Fruit fly (Drosophila melanogaster) whole organism, embryonic: ENCODE results near the gene CG14113.

ENCODE experiments used
- Antp ChIP-seq: fragments of 200-800 bp; sonication (Bioruptor generic); optimal IDR thresholded peaks from 3 replicates; lab custom pipeline; 2016; ENCODE audit warnings: missing biosample characterization, missing genetic modification characterization
- B-H2 ChIP-seq: fragments of 200-800 bp; sonication (Bioruptor generic); optimal IDR thresholded peaks from 2 replicates; lab custom pipeline; 2018; ENCODE audit warnings: missing biosample characterization, mild to moderate bottlenecking, missing genetic modification characterization
- CG10321 ChIP-seq: fragments of 200-800 bp; sonication (Bioruptor generic); IDR thresholded peaks from 2 replicates; pipeline ENCODE4 v1.3.6; 2022; ENCODE audit warnings: missing biosample characterization, missing genetic modification characterization
- CG11560 ChIP-seq: fragments of 200-800 bp; sonication (Bioruptor generic); IDR thresholded peaks from 3 replicates; pipeline ENCODE4 v1.3.6; 2022; ENCODE audit warnings: missing biosample characterization, missing genetic modification characterization
- CG13287 ChIP-seq: fragments of 200-800 bp; sonication (Bioruptor generic); IDR thresholded peaks from 2 replicates; pipeline ENCODE4 v1.3.6; 2022; ENCODE audit warnings: missing biosample characterization, missing genetic modification characterization; ENCODE audit not compliant: partially characterized antibody
- CG13624 ChIP-seq: fragments of 200-800 bp; sonication (Bioruptor generic); optimal IDR thresholded peaks from 2 replicates; lab custom pipeline; 2016; ENCODE audit warnings: missing biosample characterization, missing genetic modification characterization
- CG1603 ChIP-seq: fragments of 200-800 bp; sonication (Bioruptor generic); optimal IDR thresholded peaks from 2 replicates; lab custom pipeline; 2019; ENCODE audit warnings: missing biosample characterization, mild to moderate bottlenecking, missing genetic modification characterization, moderate library complexity
- CG17385 ChIP-seq: fragments of 200-800 bp; sonication (Bioruptor generic); optimal IDR thresholded peaks from 3 replicates; lab custom pipeline; 2018; ENCODE audit warnings: missing biosample characterization, mild to moderate bottlenecking, missing genetic modification characterization
- CG2120 ChIP-seq: fragments of 200-800 bp; sonication (Bioruptor generic); optimal IDR thresholded peaks from 3 replicates; lab custom pipeline; 2016; ENCODE audit warnings: missing biosample characterization, missing genetic modification characterization
- CG2202 ChIP-seq: fragments of 200-800 bp; sonication (Bioruptor generic); optimal IDR thresholded peaks from 2 replicates; lab custom pipeline; 2018; ENCODE audit warnings: missing biosample characterization, mild to moderate bottlenecking, missing genetic modification characterization
- CG30431 ChIP-seq: fragments of 200-800 bp; sonication (Bioruptor generic); optimal IDR thresholded peaks from 2 replicates; lab custom pipeline; 2017; ENCODE audit warnings: missing biosample characterization, missing genetic modification characterization
- CG3065 ChIP-seq: fragments of 200-800 bp; sonication (Bioruptor generic); optimal IDR thresholded peaks from 2 replicates; lab custom pipeline; 2016; ENCODE audit warnings: missing biosample characterization, missing genetic modification characterization
- CG31224 ChIP-seq: fragments of 200-800 bp; sonication (Bioruptor generic); IDR thresholded peaks from 2 replicates; pipeline ENCODE4 v1.3.6; 2022; ENCODE audit warnings: missing biosample characterization, missing genetic modification characterization
- CG31441 ChIP-seq: fragments of 200-800 bp; sonication (Bioruptor generic); IDR thresholded peaks from 2 replicates; pipeline ENCODE4 v1.3.6; 2022; ENCODE audit warnings: missing biosample characterization, missing genetic modification characterization
- CG3281 ChIP-seq: fragments of 200-800 bp; sonication (Bioruptor generic); optimal IDR thresholded peaks from 3 replicates; lab custom pipeline; 2017; ENCODE audit warnings: missing biosample characterization, mild to moderate bottlenecking, missing genetic modification characterization
- CG34376 ChIP-seq: fragments of 200-800 bp; sonication (Bioruptor generic); optimal IDR thresholded peaks from 2 replicates; lab custom pipeline; 2018; ENCODE audit warnings: missing biosample characterization, mild to moderate bottlenecking, missing genetic modification characterization
- CG42726 ChIP-seq: fragments of 200-800 bp; sonication (Bioruptor generic); IDR thresholded peaks from 2 replicates; pipeline ENCODE4 v1.3.6; 2022; ENCODE audit warnings: missing biosample characterization, missing genetic modification characterization; ENCODE audit not compliant: partially characterized antibody
- CG7928 ChIP-seq: fragments of 200-800 bp; sonication (Bioruptor generic); optimal IDR thresholded peaks from 2 replicates; lab custom pipeline; 2017; ENCODE audit warnings: missing biosample characterization, mild to moderate bottlenecking, missing genetic modification characterization
- CG8359 ChIP-seq: fragments of 200-800 bp; sonication (Bioruptor generic); optimal IDR thresholded peaks from 2 replicates; lab custom pipeline; 2017; ENCODE audit warnings: missing biosample characterization, mild to moderate bottlenecking, missing genetic modification characterization, borderline replicate concordance
- CG8944 ChIP-seq: fragments of 200-800 bp; sonication (Bioruptor generic); optimal IDR thresholded peaks from 3 replicates; lab custom pipeline; 2016; ENCODE audit warnings: missing biosample characterization, missing genetic modification characterization
- CTCF ChIP-seq: fragments of 200-800 bp; sonication (Bioruptor generic); optimal IDR thresholded peaks from 2 replicates; lab custom pipeline; 2017; ENCODE audit warnings: missing biosample characterization, mild to moderate bottlenecking, missing genetic modification characterization, moderate library complexity
- D19A ChIP-seq: fragments of 200-800 bp; optimal IDR thresholded peaks from 3 replicates; lab custom pipeline; 2019; ENCODE audit warnings: missing biosample characterization, mild to moderate bottlenecking, missing genetic modification characterization, moderate library complexity
- Ets97D ChIP-seq: fragments of 200-800 bp; sonication (Bioruptor generic); optimal IDR thresholded peaks from 3 replicates; lab custom pipeline; 2016; ENCODE audit warnings: missing biosample characterization, missing genetic modification characterization
- Gug ChIP-seq: fragments of 200-800 bp; sonication (Bioruptor generic); IDR thresholded peaks from 4 replicates; pipeline ENCODE4 v1.3.6; 2022; ENCODE audit warnings: missing biosample characterization, missing genetic modification characterization
- Max ChIP-seq: fragments of 200-800 bp; sonication (Bioruptor generic); optimal IDR thresholded peaks from 2 replicates; lab custom pipeline; 2016; ENCODE audit warnings: missing biosample characterization, mild to moderate bottlenecking, missing genetic modification characterization
- Nf-YB ChIP-seq: fragments of 200-800 bp; sonication (Bioruptor generic); optimal IDR thresholded peaks from 3 replicates; lab custom pipeline; 2019; ENCODE audit warnings: missing biosample characterization, mild to moderate bottlenecking, missing genetic modification characterization, moderate library complexity
- PHDP ChIP-seq: fragments of 200-800 bp; sonication (Bioruptor generic); optimal IDR thresholded peaks from 3 replicates; lab custom pipeline; 2018; ENCODE audit warnings: missing biosample characterization, mild to moderate bottlenecking, missing genetic modification characterization, moderate library complexity
- Ptx1 ChIP-seq: fragments of 200-800 bp; sonication (Bioruptor generic); IDR thresholded peaks from 2 replicates; pipeline ENCODE4 v1.3.6; 2022; ENCODE audit warnings: missing biosample characterization, missing genetic modification characterization
- Rx ChIP-seq: fragments of 200-800 bp; sonication (Bioruptor generic); IDR thresholded peaks from 2 replicates; pipeline ENCODE4 v1.3.6; 2022; ENCODE audit warnings: missing biosample characterization, missing genetic modification characterization
- Stat92E ChIP-seq, 3 experiments: fragments of >200 bp in 2 of 3; fragments of 200-800 bp in 1 of 3; sonication (Bioruptor generic) in 1 of 3; optimal IDR thresholded peaks; 2 replicates each; lab custom pipeline; 2017 to 2019; ENCODE audit warnings: missing biosample characterization in 3 of 3, missing genetic modification characterization in 3 of 3, mild to moderate bottlenecking in 1 of 3, moderate library complexity in 1 of 3
- TFAM ChIP-seq: fragments of 200-800 bp; sonication (Bioruptor generic); optimal IDR thresholded peaks from 2 replicates; lab custom pipeline; 2017; ENCODE audit warnings: missing biosample characterization, missing genetic modification characterization, inconsistent platforms
- Vsx1 ChIP-seq: fragments of 200-800 bp; sonication (Bioruptor generic); optimal IDR thresholded peaks from 2 replicates; lab custom pipeline; 2017; ENCODE audit warnings: missing biosample characterization, mild to moderate bottlenecking, missing genetic modification characterization, missing genetic modification reagents
- Xbp1 ChIP-seq: fragments of 200-800 bp; sonication (Bioruptor generic); optimal IDR thresholded peaks from 3 replicates; lab custom pipeline; 2016; ENCODE audit warnings: missing biosample characterization, mild to moderate bottlenecking, missing genetic modification characterization
- Xrp1 ChIP-seq: fragments of 200-800 bp; sonication (Bioruptor generic); IDR thresholded peaks from 2 replicates; pipeline ENCODE4 v1.3.6; 2022; ENCODE audit warnings: missing biosample characterization, missing genetic modification characterization
- ato ChIP-seq: fragments of 200-800 bp; sonication (Bioruptor generic); IDR thresholded peaks from 2 replicates; pipeline ENCODE4 v1.3.6; 2022; ENCODE audit warnings: missing biosample characterization, missing genetic modification characterization; ENCODE audit not compliant: partially characterized antibody
- bowl ChIP-seq: fragments of 200-800 bp; sonication (Bioruptor generic); IDR thresholded peaks from 2 replicates; pipeline ENCODE4 v1.3.6; 2022; ENCODE audit warnings: missing biosample characterization, missing genetic modification characterization
- ci ChIP-seq: fragments of 200-800 bp; sonication (Bioruptor generic); IDR thresholded peaks from 3 replicates; pipeline ENCODE4 v1.3.6; 2022; ENCODE audit warnings: missing biosample characterization, missing genetic modification characterization
- fd96Cb ChIP-seq: fragments of 200-800 bp; sonication (Bioruptor generic); optimal IDR thresholded peaks from 2 replicates; lab custom pipeline; 2018; ENCODE audit warnings: missing biosample characterization, mild to moderate bottlenecking, missing genetic modification characterization, moderate library complexity
- gce ChIP-seq: fragments of 200-800 bp; sonication (Bioruptor generic); IDR thresholded peaks from 3 replicates; pipeline ENCODE4 v1.3.6; 2022; ENCODE audit warnings: missing biosample characterization, missing genetic modification characterization
- lola ChIP-seq, 3 experiments: fragments of >200 bp in 2 of 3; fragments of 200-800 bp in 1 of 3; sonication (Bioruptor generic) in 1 of 3; optimal IDR thresholded peaks; 2 replicates each; lab custom pipeline; 2017 to 2019; ENCODE audit warnings: missing biosample characterization in 3 of 3, missing genetic modification characterization in 3 of 3, mild to moderate bottlenecking in 1 of 3, moderate library complexity in 1 of 3
- luna ChIP-seq: fragments of 200-800 bp; sonication (Bioruptor generic); optimal IDR thresholded peaks from 2 replicates; lab custom pipeline; 2016; ENCODE audit warnings: missing biosample characterization, missing genetic modification characterization
- mam ChIP-seq: fragments of 200-800 bp; sonication (Bioruptor generic); optimal IDR thresholded peaks from 3 replicates; lab custom pipeline; 2016; ENCODE audit warnings: missing biosample characterization, missing genetic modification characterization
- nmo ChIP-seq: fragments of 200-800 bp; sonication (Bioruptor generic); optimal IDR thresholded peaks from 2 replicates; lab custom pipeline; 2018; ENCODE audit warnings: missing biosample characterization, mild to moderate bottlenecking, missing genetic modification characterization, moderate library complexity
- pnt ChIP-seq: fragments of 200-800 bp; sonication (Bioruptor generic); optimal IDR thresholded peaks from 3 replicates; lab custom pipeline; 2016; ENCODE audit warnings: missing biosample characterization, missing genetic modification characterization
- repo ChIP-seq: fragments of 200-800 bp; sonication (Bioruptor generic); optimal IDR thresholded peaks from 2 replicates; lab custom pipeline; 2016; ENCODE audit warnings: missing biosample characterization, missing genetic modification characterization
- scrt ChIP-seq: fragments of 200-800 bp; sonication (Bioruptor generic); optimal IDR thresholded peaks from 2 replicates; lab custom pipeline; 2018; ENCODE audit warnings: missing biosample characterization, mild to moderate bottlenecking, missing genetic modification characterization, moderate library complexity
- sqz ChIP-seq: fragments of 200-800 bp; sonication (Bioruptor generic); optimal IDR thresholded peaks from 3 replicates; lab custom pipeline; 2018; ENCODE audit warnings: missing biosample characterization, mild to moderate bottlenecking, missing genetic modification characterization
- tap ChIP-seq: fragments of 200-800 bp; optimal IDR thresholded peaks from 3 replicates; lab custom pipeline; 2019; ENCODE audit warnings: missing biosample characterization, mild to moderate bottlenecking, missing genetic modification characterization, moderate library complexity
- unpg ChIP-seq: fragments of 200-800 bp; sonication (Bioruptor generic); optimal IDR thresholded peaks from 3 replicates; lab custom pipeline; 2018; ENCODE audit warnings: missing biosample characterization, mild to moderate bottlenecking, missing genetic modification characterization, moderate library complexity
- vvl ChIP-seq: fragments of 200-800 bp; sonication (Bioruptor generic); IDR thresholded peaks from 2 replicates; pipeline ENCODE4 v1.3.6; 2022; ENCODE audit warnings: missing biosample characterization, missing genetic modification characterization

The CG14113 gene

DNA sequence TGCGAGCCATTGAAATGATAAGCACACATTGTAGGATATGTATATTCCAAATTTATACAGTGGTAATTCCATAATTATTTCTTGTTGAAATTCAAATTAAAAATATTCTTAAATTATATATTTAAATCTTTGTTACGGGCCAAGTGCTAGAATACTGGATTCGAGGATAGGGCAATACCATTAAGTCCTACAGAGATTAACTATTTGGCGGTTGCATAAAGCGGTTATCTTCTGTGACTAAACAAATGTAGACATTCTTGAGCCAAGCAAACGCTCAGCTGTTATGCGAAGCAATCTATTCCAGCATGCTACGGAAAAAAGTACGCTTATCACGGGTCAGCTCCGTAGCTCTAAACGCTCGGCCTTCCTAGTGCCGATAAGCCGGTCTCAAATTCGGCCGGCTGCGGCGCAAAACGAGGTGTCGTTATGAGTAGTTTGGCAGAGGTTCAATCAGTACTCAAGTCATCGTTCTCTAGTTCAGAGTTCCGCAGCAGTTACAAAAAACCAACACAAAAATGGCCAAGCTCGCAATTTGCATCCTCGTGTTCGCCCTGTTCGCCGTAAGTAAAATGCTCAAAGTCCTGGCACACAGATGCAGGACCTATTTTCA lies 27.3 kb downstream of the CG14113 start, which contains the start of gene Nplp2 (continued):
- no peak for TF ChIP-seq CG13287
- TF ChIP-seq CG11560 (tag; lab: Robert Waterston, UW): peak; percentile 47; the same call in 1 of the 3 replicates
- no peak for TF ChIP-seq Antp (GFP tag; lab: Kevin White, UChicago)
- TF ChIP-seq CG17385 (GFP tag; lab: Kevin White, UChicago): peak; percentile 35
- no peak for TF ChIP-seq CG42726 (GFP tag; lab: Robert Waterston, UW)
- TF ChIP-seq ci: peak; percentile 62; the same call in 2 of the 3 replicates
- no peak for TF ChIP-seq Max (GFP tag; lab: Kevin White, UChicago)
- peak; percentile 9 for TF ChIP-seq fd96Cb (tag; lab: Kevin White, UChicago)
- TF ChIP-seq CG34376: peak; percentile 46
- TF ChIP-seq Ets97D: no peak
- TF ChIP-seq TFAM (GFP tag; lab: Kevin White, UChicago): no peak
- TF ChIP-seq tap (tag; lab: Kevin White, UChicago): peak; percentile 34
- TF ChIP-seq CG10321 (GFP tag; lab: Robert Waterston, UW): no peak
- no peak for TF ChIP-seq mam (GFP tag; lab: Kevin White, UChicago)
- TF ChIP-seq ato (GFP tag; lab: Robert Waterston, UW): no peak
- TF ChIP-seq vvl (GFP tag; lab: Robert Waterston, UW): no peak; the same call in 1 of the 2 replicates
- TF ChIP-seq Ptx1 (GFP tag; lab: Robert Waterston, UW): peak; percentile 78
- no peak for TF ChIP-seq bowl (GFP tag; lab: Robert Waterston, UW)
- peak; percentile 1 for TF ChIP-seq pnt (GFP tag; lab: Kevin White, UChicago)
- peak; percentile 62 for TF ChIP-seq B-H2 (GFP tag; lab: Kevin White, UChicago)
- TF ChIP-seq CG8359 (GFP tag; lab: Kevin White, UChicago): no peak
- no peak for TF ChIP-seq CG8944 (GFP tag; lab: Kevin White, UChicago)
- peak; percentile 76 for TF ChIP-seq PHDP
- TF ChIP-seq CG7928 (GFP tag; lab: Kevin White, UChicago): no peak
- peak; percentile 11 for TF ChIP-seq CG1603
- peak; percentile 67 for TF ChIP-seq CG2120 (GFP tag; lab: Kevin White, UChicago)
- TF ChIP-seq Rx: 0 out of 2 replicates have a peak, but pooled peaks have one; percentile 6
- TF ChIP-seq Gug (GFP tag; lab: Robert Waterston, UW): peak; percentile 41; the same call in 1 of the 4 replicates
- no peak for TF ChIP-seq lola (GFP tag; optimal IDR thresholded peaks at IDR 0.05; lab: Kevin White, UChicago)
- TF ChIP-seq CG31441 (GFP tag; lab: Robert Waterston, UW): peak; percentile 61
- no peak for TF ChIP-seq Vsx1
- TF ChIP-seq Stat92E (GFP tag; optimal IDR thresholded peaks at IDR 0.05; lab: Kevin White, UChicago): no peak
- no peak for TF ChIP-seq CTCF (GFP tag; lab: Kevin White, UChicago)
- TF ChIP-seq luna (GFP tag; lab: Kevin White, UChicago): no peak
- TF ChIP-seq Nf-YB (GFP tag; lab: Kevin White, UChicago): peak; percentile 12
- TF ChIP-seq repo (GFP tag; lab: Kevin White, UChicago): no peak
- peak; percentile 7 for TF ChIP-seq CG2202 (tag; lab: Kevin White, UChicago)
- TF ChIP-seq CG3281 (GFP tag; lab: Kevin White, UChicago): peak; percentile 42
- TF ChIP-seq nmo: peak; percentile 59
- TF ChIP-seq CG13624 (GFP tag; lab: Kevin White, UChicago): peak; percentile 92
- TF ChIP-seq scrt (GFP tag; lab: Kevin White, UChicago): peak; percentile 32
- TF ChIP-seq sqz (GFP tag; lab: Kevin White, UChicago): peak; percentile 8
- peak; percentile 75 for TF ChIP-seq unpg (GFP tag; lab: Kevin White, UChicago)
- peak; percentile 53 for TF ChIP-seq CG30431
- peak; percentile 31; the same call in 1 of the 2 replicates for TF ChIP-seq CG31224 (GFP tag; lab: Robert Waterston, UW)
- TF ChIP-seq Xrp1 (GFP tag; lab: Robert Waterston, UW): no peak
- peak; percentile 40; the same call in 1 of the 3 replicates for TF ChIP-seq gce (GFP tag; lab: Robert Waterston, UW)
- peak; percentile 56 for TF ChIP-seq Xbp1 (GFP tag; lab: Kevin White, UChicago)
- TF ChIP-seq D19A (tag; lab: Kevin White, UChicago): peak; percentile 4
- no peak for TF ChIP-seq CG3065 (GFP tag; lab: Kevin White, UChicago)
